Worm (Caenorhabditis elegans) whole organism, L2 larva: ENCODE results near the gene ccdc-149.

Experiments used
- C34F6.9 ChIP-seq: fragments of 150-350 bp; optimal IDR thresholded peaks from 2 replicates; lab custom pipeline; 2014; ENCODE audit warnings: missing biosample characterization, missing genetic modification characterization
- F13H6.1 ChIP-seq: sonication (generic microtip); optimal IDR thresholded peaks from 2 replicates; lab custom pipeline; 2016; ENCODE audit warnings: missing genetic modification characterization, missing compliant biosample characterization
- R02D3.7 ChIP-seq: fragments of 150-350 bp; optimal IDR thresholded peaks from 2 replicates; lab custom pipeline; 2014; ENCODE audit warnings: missing biosample characterization, missing genetic modification characterization
- Y55F3AM.14 ChIP-seq: fragments of 200-800 bp; sonication (Bioruptor generic); optimal IDR thresholded peaks from 2 replicates; lab custom pipeline; 2018; ENCODE audit warnings: mild to moderate bottlenecking, missing genetic modification characterization, missing compliant biosample characterization
- ZK546.5 ChIP-seq: sonication (generic microtip); optimal IDR thresholded peaks from 2 replicates; lab custom pipeline; 2017; ENCODE audit warnings: missing biosample characterization, missing genetic modification characterization
- alr-1 ChIP-seq: fragments of 150-350 bp; optimal IDR thresholded peaks from 2 replicates; lab custom pipeline; 2014; ENCODE audit warnings: missing biosample characterization, missing genetic modification characterization
- aly-2 ChIP-seq: fragments of 150-350 bp; optimal IDR thresholded peaks from 2 replicates; lab custom pipeline; 2014; ENCODE audit warnings: missing biosample characterization, missing genetic modification characterization
- ama-1 ChIP-seq: fragments of 150-350 bp; optimal IDR thresholded peaks from 2 replicates; lab custom pipeline; 2018; ENCODE audit warnings: inconsistent platforms
- blmp-1 ChIP-seq: sonication (generic microtip); optimal IDR thresholded peaks from 2 replicates; lab custom pipeline; 2017; ENCODE audit warnings: missing genetic modification characterization, mild to moderate bottlenecking, missing compliant biosample characterization, antibody characterized with exemption, moderate library complexity; ENCODE audit not compliant: insufficient read depth
- ceh-16 ChIP-seq: fragments of 150-350 bp; optimal IDR thresholded peaks from 2 replicates; lab custom pipeline; 2014; ENCODE audit warnings: missing biosample characterization, missing genetic modification characterization
- ceh-82 ChIP-seq: fragments of 150-350 bp; optimal IDR thresholded peaks from 2 replicates; lab custom pipeline; 2014; ENCODE audit warnings: missing biosample characterization, missing genetic modification characterization
- crh-2 ChIP-seq: sonication (generic microtip); optimal IDR thresholded peaks from 2 replicates; lab custom pipeline; 2017; ENCODE audit warnings: missing biosample characterization, missing genetic modification characterization
- dmd-4 ChIP-seq: sonication (generic microtip); optimal IDR thresholded peaks from 2 replicates; lab custom pipeline; 2017; ENCODE audit warnings: missing biosample characterization, missing genetic modification characterization
- egl-27 ChIP-seq: sonication (generic microtip); optimal IDR thresholded peaks from 3 replicates; lab custom pipeline; 2017; ENCODE audit warnings: missing biosample characterization, missing genetic modification reagents, missing genetic modification characterization
- elt-1 ChIP-seq: fragments of 150-350 bp; optimal IDR thresholded peaks from 2 replicates; lab custom pipeline; 2014; ENCODE audit warnings: missing biosample characterization, missing genetic modification characterization
- elt-3 ChIP-seq: sonication (generic microtip); optimal IDR thresholded peaks from 2 replicates; lab custom pipeline; 2017; ENCODE audit warnings: missing biosample characterization, missing genetic modification characterization
- fos-1 ChIP-seq: fragments of 150-350 bp; optimal IDR thresholded peaks from 2 replicates; lab custom pipeline; 2014; ENCODE audit warnings: missing biosample characterization, missing genetic modification characterization
- gmeb-1 ChIP-seq: fragments of 150-350 bp; optimal IDR thresholded peaks from 2 replicates; lab custom pipeline; 2014; ENCODE audit warnings: missing biosample characterization, missing genetic modification characterization
- lin-11 ChIP-seq: fragments of 150-350 bp; sonication (generic microtip); optimal IDR thresholded peaks from 2 replicates; lab custom pipeline; 2014; ENCODE audit warnings: missing biosample characterization, missing genetic modification characterization, inconsistent platforms, mixed read lengths
- lin-13 ChIP-seq: fragments of 150-350 bp; optimal IDR thresholded peaks from 2 replicates; lab custom pipeline; 2014; ENCODE audit warnings: missing biosample characterization, missing genetic modification reagents, missing genetic modification characterization
- lin-39 ChIP-seq: fragments of 150-350 bp; optimal IDR thresholded peaks from 2 replicates; lab custom pipeline; 2014; ENCODE audit warnings: missing biosample characterization, missing genetic modification reagents, missing genetic modification characterization
- lsy-2 ChIP-seq, 2 experiments: fragments of 150-350 bp in 1 of 2; sonication (generic microtip) in 1 of 2; optimal IDR thresholded peaks; 2 replicates each; lab custom pipeline; 2014 to 2017; ENCODE audit warnings: missing biosample characterization in 2 of 2, missing genetic modification characterization in 2 of 2
- mbf-1 ChIP-seq: sonication (generic microtip); optimal IDR thresholded peaks from 2 replicates; lab custom pipeline; 2017; ENCODE audit warnings: missing biosample characterization, missing genetic modification characterization
- mdl-1 ChIP-seq, 2 experiments: fragments of 150-350 bp in 1 of 2; sonication (generic microtip) in 1 of 2; optimal IDR thresholded peaks; 2 replicates each; lab custom pipeline; 2017; ENCODE audit warnings: missing biosample characterization in 2 of 2, missing genetic modification characterization in 2 of 2
- nhr-10 ChIP-seq: sonication (generic microtip); optimal IDR thresholded peaks from 2 replicates; lab custom pipeline; 2017; ENCODE audit warnings: missing biosample characterization, missing genetic modification characterization
- nhr-11 ChIP-seq: fragments of 150-350 bp; optimal IDR thresholded peaks from 2 replicates; lab custom pipeline; 2014; ENCODE audit warnings: missing biosample characterization, missing genetic modification characterization
- nhr-12 ChIP-seq: fragments of 150-350 bp; optimal IDR thresholded peaks from 2 replicates; lab custom pipeline; 2014; ENCODE audit warnings: missing biosample characterization, missing genetic modification characterization
- nhr-129 ChIP-seq: fragments of 150-350 bp; optimal IDR thresholded peaks from 2 replicates; lab custom pipeline; 2014; ENCODE audit warnings: missing biosample characterization, missing genetic modification characterization
- nhr-21 ChIP-seq: fragments of 150-350 bp; optimal IDR thresholded peaks from 2 replicates; lab custom pipeline; 2014; ENCODE audit warnings: missing biosample characterization, missing genetic modification characterization
- nhr-23 ChIP-seq: fragments of 150-350 bp; optimal IDR thresholded peaks from 2 replicates; lab custom pipeline; 2014; ENCODE audit warnings: missing biosample characterization, missing genetic modification reagents, missing genetic modification characterization
- nhr-237 ChIP-seq: fragments of 150-350 bp; optimal IDR thresholded peaks from 2 replicates; lab custom pipeline; 2014; ENCODE audit warnings: missing biosample characterization, missing genetic modification characterization
- nhr-25 ChIP-seq: fragments of 150-350 bp; sonication (generic microtip); optimal IDR thresholded peaks from 3 replicates; lab custom pipeline; 2014; ENCODE audit warnings: missing biosample characterization, missing genetic modification characterization
- nhr-6 ChIP-seq: fragments of 150-350 bp; optimal IDR thresholded peaks from 2 replicates; lab custom pipeline; 2014; ENCODE audit warnings: missing biosample characterization, missing genetic modification characterization
- peb-1 ChIP-seq: fragments of 150-350 bp; optimal IDR thresholded peaks from 2 replicates; lab custom pipeline; 2014; ENCODE audit warnings: missing biosample characterization, missing genetic modification characterization
- sem-4 ChIP-seq: fragments of 150-350 bp; optimal IDR thresholded peaks from 2 replicates; lab custom pipeline; 2014; ENCODE audit warnings: missing biosample characterization, missing genetic modification reagents, missing genetic modification characterization
- sma-3 ChIP-seq: sonication (generic microtip); optimal IDR thresholded peaks from 2 replicates; lab custom pipeline; 2016; ENCODE audit warnings: missing genetic modification reagents, missing genetic modification characterization, missing compliant biosample characterization
- sma-9 ChIP-seq, 2 experiments: fragments of 150-350 bp in 1 of 2; sonication (generic microtip) in 1 of 2; optimal IDR thresholded peaks; 2 replicates each; lab custom pipeline; 2014 to 2016; ENCODE audit warnings: missing genetic modification characterization in 2 of 2, mild to moderate bottlenecking in 1 of 2, missing biosample characterization in 1 of 2, missing compliant biosample characterization in 1 of 2, missing genetic modification reagents in 1 of 2, moderate library complexity in 1 of 2
- snpc-4 ChIP-seq: fragments of 150-350 bp; optimal IDR thresholded peaks from 2 replicates; lab custom pipeline; 2014; ENCODE audit warnings: missing biosample characterization, missing genetic modification characterization
- unc-39 ChIP-seq: fragments of 150-350 bp; optimal IDR thresholded peaks from 2 replicates; lab custom pipeline; 2014; ENCODE audit warnings: missing biosample characterization, missing genetic modification characterization
- unc-55 ChIP-seq: fragments of 150-350 bp; sonication (generic microtip); optimal IDR thresholded peaks from 3 replicates; lab custom pipeline; 2014; ENCODE audit warnings: missing biosample characterization, missing genetic modification reagents, missing genetic modification characterization
- unc-62 ChIP-seq: fragments of 150-350 bp; optimal IDR thresholded peaks from 2 replicates; lab custom pipeline; 2014; ENCODE audit warnings: missing biosample characterization, missing genetic modification reagents, missing genetic modification characterization
- zag-1 ChIP-seq: fragments of 150-350 bp; optimal IDR thresholded peaks from 2 replicates; lab custom pipeline; 2014; ENCODE audit warnings: missing biosample characterization, missing genetic modification characterization
- ztf-1 ChIP-seq: fragments of 200-800 bp; sonication (Bioruptor generic); conservative IDR thresholded peaks from 2 replicates; pipeline ENCODE4 v1.3.6; 2022; ENCODE audit warnings: missing genetic modification characterization, missing compliant biosample characterization
- ztf-11 ChIP-seq: sonication (generic microtip); optimal IDR thresholded peaks from 2 replicates; lab custom pipeline; 2017; ENCODE audit warnings: missing biosample characterization, missing genetic modification characterization
- ztf-4 ChIP-seq: fragments of 150-350 bp; optimal IDR thresholded peaks from 2 replicates; lab custom pipeline; 2014; ENCODE audit warnings: missing biosample characterization, missing genetic modification characterization

Gene ccdc-149

ce11 chrX:11469600-11469999 lies 41.7 kb downstream of the ccdc-149 start:
- TF ChIP-seq mdl-1 (tag; optimal IDR thresholded peaks at IDR 0.05; lab: Kevin White, UChicago) (peak in 1 of 2 experiments; percentile 39), peb-1 (tag; lab: Kevin White, UChicago) (no peak), nhr-6 (tag; lab: Kevin White, UChicago) (peak; percentile 10), F13H6.1 (tag; lab: Kevin White, UChicago) (peak; percentile 14), fos-1 (peak; percentile 10), unc-55 (GFP tag; lab: Kevin White, UChicago) (no peak), nhr-10 (tag; lab: Kevin White, UChicago) (no peak), crh-2 (tag; lab: Kevin White, UChicago) (peak; percentile 56), ztf-4 (no peak), ztf-11 (tag; lab: Kevin White, UChicago) (no peak), aly-2 (tag; lab: Kevin White, UChicago) (no peak), unc-62 (GFP tag; lab: Kevin White, UChicago) (no peak), nhr-237 (tag; lab: Kevin White, UChicago) (no peak), blmp-1 (tag; lab: Kevin White, UChicago) (no peak), C34F6.9 (tag; lab: Kevin White, UChicago) (peak; percentile 43), sma-9 (GFP tag; optimal IDR thresholded peaks at IDR 0.05; lab: Kevin White, UChicago) (no peak), sma-9 (tag; optimal IDR thresholded peaks at IDR 0.05; lab: Kevin White, UChicago) (no peak), sem-4 (tag; lab: Kevin White, UChicago) (no peak), ceh-82 (tag; lab: Kevin White, UChicago) (no peak), alr-1 (tag; lab: Kevin White, UChicago) (no peak), lsy-2 (tag; optimal IDR thresholded peaks at IDR 0.05; lab: Kevin White, UChicago) (no peak), nhr-129 (peak; percentile 39), nhr-25 (tag; lab: Kevin White, UChicago) (no peak), elt-1 (tag; lab: Kevin White, UChicago) (no peak), ZK546.5 (no peak), nhr-21 (tag; lab: Kevin White, UChicago) (no peak), ztf-1 (no peak), Y55F3AM.14 (GFP tag; lab: Kevin White, UChicago) (peak; percentile 66)

DNA sequence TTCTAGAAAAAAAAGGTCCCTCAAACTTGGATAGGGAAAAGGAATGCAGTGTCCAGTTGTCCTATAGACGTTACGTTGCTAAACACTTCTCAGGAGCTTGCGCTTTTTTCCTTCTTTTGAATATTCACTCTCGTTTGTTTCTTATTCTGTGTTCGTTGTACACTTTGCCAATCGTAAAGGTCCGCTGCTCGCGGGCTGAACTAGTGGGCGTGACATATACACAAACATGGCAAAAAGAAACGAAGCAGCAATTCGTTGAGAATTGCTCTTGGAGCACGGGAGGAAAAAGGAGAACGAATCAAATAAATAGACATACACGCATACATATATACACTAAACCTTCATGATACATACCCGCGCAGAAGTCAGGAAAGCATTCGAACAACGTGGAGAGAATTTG lies 42.4 kb downstream of the ccdc-149 start:
- TF ChIP-seq lsy-2 (tag; optimal IDR thresholded peaks at IDR 0.05; lab: Kevin White, UChicago), result no peak
- no peak for TF ChIP-seq lin-11
- peak; percentile 25 for TF ChIP-seq ztf-4
- no peak for TF ChIP-seq mdl-1 (tag; optimal IDR thresholded peaks at IDR 0.05; lab: Kevin White, UChicago)
- peak; percentile 13 for TF ChIP-seq F13H6.1 (tag; lab: Kevin White, UChicago)
- TF ChIP-seq snpc-4, result peak; percentile 15

DNA sequence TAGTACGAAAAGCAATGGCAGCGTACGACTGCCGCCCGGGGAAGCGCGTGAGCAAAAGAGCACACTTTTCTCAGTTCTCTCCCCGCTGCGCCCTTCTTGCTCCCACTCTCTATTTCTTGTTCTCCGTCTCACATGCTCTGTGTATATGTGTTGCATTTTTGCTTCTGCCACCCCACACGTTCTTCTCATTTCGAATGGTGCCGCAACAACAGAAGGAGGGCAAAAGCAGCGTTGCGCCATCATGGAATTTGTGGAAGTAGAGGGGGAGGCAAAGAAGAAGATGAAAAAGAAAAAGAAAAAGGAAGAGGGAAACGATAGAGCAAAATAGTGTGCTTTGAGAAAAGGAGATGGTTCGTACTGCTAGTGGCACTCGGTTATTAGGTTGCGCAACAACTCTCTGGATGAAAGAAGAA lies 43.9 kb downstream of the ccdc-149 start:
- peak; percentile 38 for TF ChIP-seq ceh-82 (tag; lab: Kevin White, UChicago)
- TF ChIP-seq fos-1, result peak; percentile 33
- no peak for TF ChIP-seq sma-3
- no peak for TF ChIP-seq lin-39 (tag; lab: Kevin White, UChicago)
- TF ChIP-seq unc-39 (tag; lab: Kevin White, UChicago), result no peak
- TF ChIP-seq nhr-237 (tag; lab: Kevin White, UChicago), result no peak
- peak; percentile 69 for TF ChIP-seq nhr-6 (tag; lab: Kevin White, UChicago)
- TF ChIP-seq ceh-16, result no peak
- peak; percentile 80 for TF ChIP-seq unc-55 (GFP tag; lab: Kevin White, UChicago)
- TF ChIP-seq aly-2 (tag; lab: Kevin White, UChicago), result no peak
- TF ChIP-seq ZK546.5, result no peak
- peak; percentile 90 for TF ChIP-seq F13H6.1 (tag; lab: Kevin White, UChicago)
- no peak for TF ChIP-seq blmp-1 (tag; lab: Kevin White, UChicago)
- peak; percentile 41 to 70 for TF ChIP-seq lsy-2 (tag; optimal IDR thresholded peaks at IDR 0.05; lab: Kevin White, UChicago)
- peak; percentile 54 for TF ChIP-seq egl-27 (tag; lab: Kevin White, UChicago)
- peak; percentile 86 for TF ChIP-seq Y55F3AM.14 (GFP tag; lab: Kevin White, UChicago)
- peak; percentile 94 for TF ChIP-seq nhr-129
- no peak for TF ChIP-seq peb-1 (tag; lab: Kevin White, UChicago)
- no peak for TF ChIP-seq ztf-1
- no peak for TF ChIP-seq dmd-4
- no peak for TF ChIP-seq nhr-10 (tag; lab: Kevin White, UChicago)
- no peak for TF ChIP-seq nhr-12
- TF ChIP-seq nhr-23 (tag; lab: Kevin White, UChicago), result no peak
- peak; percentile 26 for TF ChIP-seq ama-1
- peak; percentile 82 for TF ChIP-seq crh-2 (tag; lab: Kevin White, UChicago)
- TF ChIP-seq zag-1 (tag; lab: Kevin White, UChicago), result peak; percentile 87
- TF ChIP-seq nhr-21 (tag; lab: Kevin White, UChicago), result peak; percentile 16
- no peak for TF ChIP-seq ztf-11 (tag; lab: Kevin White, UChicago)
- no peak for TF ChIP-seq nhr-11 (tag; lab: Kevin White, UChicago)
- no peak for TF ChIP-seq unc-62 (GFP tag; lab: Kevin White, UChicago)
- peak; percentile 43 for TF ChIP-seq lin-13 (GFP tag; lab: Kevin White, UChicago)
- TF ChIP-seq mbf-1, result no peak
- no peak for TF ChIP-seq elt-1 (tag; lab: Kevin White, UChicago)
- peak; percentile 71 for TF ChIP-seq sma-9 (GFP tag; optimal IDR thresholded peaks at IDR 0.05; lab: Kevin White, UChicago)
- TF ChIP-seq sma-9 (tag; optimal IDR thresholded peaks at IDR 0.05; lab: Kevin White, UChicago), result no peak
- no peak for TF ChIP-seq elt-3 (tag; lab: Kevin White, UChicago)
- TF ChIP-seq R02D3.7, result no peak
- peak; percentile 80 for TF ChIP-seq ztf-4
- TF ChIP-seq lin-11, result peak; percentile 69
- TF ChIP-seq C34F6.9 (tag; lab: Kevin White, UChicago), result peak; percentile 89
- no peak for TF ChIP-seq gmeb-1
